Fruit fly (Drosophila melanogaster) whole organism, adult: ENCODE measurements around the gene CG13086.

Experiments used
- CG12768 ChIP-seq: fragments of 200-800 bp; sonication (Bioruptor generic); optimal IDR thresholded peaks from 2 replicates; lab custom pipeline; 2017; ENCODE audit warnings: missing biosample characterization, missing genetic modification characterization, mild to moderate bottlenecking, moderate library complexity, missing genetic modification reagents
- cnc ChIP-seq, 2 experiments: fragments of >200 bp; optimal IDR thresholded peaks; 2 replicates each; lab custom pipeline; 2017
- kay ChIP-seq: fragments of 200-800 bp; sonication (Bioruptor generic); peaks from one replicate; lab custom pipeline; 2016; ENCODE audit warnings: missing biosample characterization, missing genetic modification characterization, borderline replicate concordance

DNA sequence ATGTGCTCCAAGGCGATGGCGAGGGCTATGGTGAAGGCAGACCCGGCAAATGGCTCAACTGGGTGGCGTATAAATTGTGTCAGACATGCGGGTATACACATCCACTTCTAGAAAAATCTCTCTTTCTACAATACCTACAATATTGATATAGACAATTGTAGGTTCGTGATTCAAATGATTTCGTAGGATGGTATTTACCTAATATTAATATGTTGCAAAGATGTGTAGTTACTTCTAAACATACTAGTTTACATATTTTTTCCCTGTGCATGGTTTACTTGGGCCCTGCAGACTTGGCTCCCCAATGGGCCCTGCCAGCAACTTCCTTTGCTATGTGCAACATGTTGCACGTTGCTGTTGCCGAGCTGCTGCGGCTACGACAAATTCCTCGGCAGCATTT is 22.2 kb upstream of the CG13086 start:
- TF ChIP-seq kay (GFP tag; lab: Kevin White, UChicago) (no peak), CG12768 (GFP tag; lab: Kevin White, UChicago) (no peak), cnc (optimal IDR thresholded peaks at IDR 0.05; lab: Kevin White, UChicago) (no peak)
